Fruit fly (Drosophila melanogaster) whole organism, prepupa: ENCODE results near the gene CG11151.

Experiments used
- CG10669 ChIP-seq: fragments of 200-800 bp; sonication (Bioruptor generic); optimal IDR thresholded peaks from 3 replicates; lab custom pipeline; 2018; ENCODE audit warnings: missing biosample characterization, mild to moderate bottlenecking, missing genetic modification characterization, moderate library complexity
- CG11294 ChIP-seq: fragments of 200-800 bp; sonication (Bioruptor generic); IDR thresholded peaks from 2 replicates; pipeline ENCODE4 v1.3.6; 2022; ENCODE audit warnings: missing biosample characterization, missing genetic modification characterization
- CG11762 ChIP-seq: fragments of 200-800 bp; sonication (Bioruptor generic); optimal IDR thresholded peaks from 3 replicates; lab custom pipeline; 2016; ENCODE audit warnings: missing biosample characterization, missing genetic modification characterization; ENCODE audit not compliant: insufficient read depth
- CG15336 ChIP-seq: fragments of 200-800 bp; sonication (Bioruptor generic); IDR thresholded peaks from 2 replicates; pipeline ENCODE4 v1.3.6; 2022; ENCODE audit warnings: missing biosample characterization, missing genetic modification characterization
- CG1621 ChIP-seq: fragments of 200-800 bp; sonication (Bioruptor generic); optimal IDR thresholded peaks from 3 replicates; lab custom pipeline; 2018; ENCODE audit warnings: missing biosample characterization, mild to moderate bottlenecking, missing genetic modification characterization
- CG3032 ChIP-seq: fragments of 200-800 bp; optimal IDR thresholded peaks from 2 replicates; lab custom pipeline; 2019; ENCODE audit warnings: missing biosample characterization, mild to moderate bottlenecking, missing genetic modification characterization, moderate library complexity
- CG31627 ChIP-seq: fragments of 200-800 bp; sonication (Bioruptor generic); optimal IDR thresholded peaks from 3 replicates; lab custom pipeline; 2016; ENCODE audit warnings: missing biosample characterization, missing genetic modification characterization
- CG32006 ChIP-seq: fragments of 200-800 bp; sonication (Bioruptor generic); optimal IDR thresholded peaks from 3 replicates; lab custom pipeline; 2017; ENCODE audit warnings: missing biosample characterization, mild to moderate bottlenecking, missing genetic modification characterization
- CG34406 ChIP-seq: fragments of 200-800 bp; sonication (Bioruptor generic); optimal IDR thresholded peaks from 3 replicates; lab custom pipeline; 2016; ENCODE audit warnings: missing biosample characterization, missing genetic modification characterization
- CG3919 ChIP-seq: fragments of 200-800 bp; sonication (Bioruptor generic); optimal IDR thresholded peaks from 3 replicates; lab custom pipeline; 2016; ENCODE audit warnings: missing biosample characterization, missing genetic modification characterization
- CG6163 ChIP-seq: fragments of 200-800 bp; sonication (Bioruptor generic); IDR thresholded peaks from 3 replicates; pipeline ENCODE4 v1.3.6; 2022; ENCODE audit warnings: missing biosample characterization, missing genetic modification characterization
- CG6276 ChIP-seq: fragments of 200-800 bp; sonication (Bioruptor generic); optimal IDR thresholded peaks from 2 replicates; lab custom pipeline; 2017; ENCODE audit warnings: missing biosample characterization, mild to moderate bottlenecking, missing genetic modification characterization
- CG6808 ChIP-seq: fragments of 200-800 bp; sonication (Bioruptor generic); optimal IDR thresholded peaks from 3 replicates; lab custom pipeline; 2017; ENCODE audit warnings: missing biosample characterization, missing genetic modification characterization, mild to moderate bottlenecking, moderate library complexity, missing genetic modification reagents
- CG6854 ChIP-seq: fragments of 200-800 bp; sonication (Bioruptor generic); optimal IDR thresholded peaks from 2 replicates; lab custom pipeline; 2017; ENCODE audit warnings: missing biosample characterization, mild to moderate bottlenecking, missing genetic modification characterization
- CG7368 ChIP-seq: fragments of 200-800 bp; sonication (Bioruptor generic); optimal IDR thresholded peaks from 3 replicates; lab custom pipeline; 2016; ENCODE audit warnings: missing biosample characterization, missing genetic modification characterization
- CG8319 ChIP-seq: fragments of 200-800 bp; sonication (Bioruptor generic); optimal IDR thresholded peaks from 3 replicates; lab custom pipeline; 2016; ENCODE audit warnings: missing biosample characterization, missing genetic modification characterization
- CG8632 ChIP-seq: fragments of 200-800 bp; sonication (Bioruptor generic); optimal IDR thresholded peaks from 3 replicates; lab custom pipeline; 2016; ENCODE audit warnings: missing biosample characterization, missing genetic modification characterization
- CG9139 ChIP-seq: fragments of 200-800 bp; sonication (Bioruptor generic); optimal IDR thresholded peaks from 3 replicates; lab custom pipeline; 2017; ENCODE audit warnings: missing biosample characterization, mild to moderate bottlenecking, missing genetic modification characterization
- Eip75B ChIP-seq: fragments of 200-800 bp; sonication (Bioruptor generic); optimal IDR thresholded peaks from 3 replicates; lab custom pipeline; 2016; ENCODE audit warnings: missing biosample characterization, missing genetic modification characterization
- Eip93F ChIP-seq: fragments of 200-800 bp; sonication (Bioruptor generic); optimal IDR thresholded peaks from 2 replicates; lab custom pipeline; 2016; ENCODE audit warnings: missing biosample characterization, mild to moderate bottlenecking, missing genetic modification characterization
- Ets21C ChIP-seq: fragments of 200-800 bp; sonication (Bioruptor generic); optimal IDR thresholded peaks from 3 replicates; lab custom pipeline; 2016; ENCODE audit warnings: missing biosample characterization, missing genetic modification characterization
- Ets96B ChIP-seq: fragments of 200-800 bp; optimal IDR thresholded peaks from 2 replicates; lab custom pipeline; 2019; ENCODE audit warnings: missing biosample characterization, mild to moderate bottlenecking, missing genetic modification characterization, moderate library complexity
- Gug ChIP-seq: fragments of 200-800 bp; sonication (Bioruptor generic); IDR thresholded peaks from 2 replicates; pipeline ENCODE4 v1.3.6; 2022; ENCODE audit warnings: missing biosample characterization, missing genetic modification characterization
- Hr39 ChIP-seq: fragments of 200-800 bp; sonication (Bioruptor generic); optimal IDR thresholded peaks from 2 replicates; lab custom pipeline; 2016; ENCODE audit warnings: missing biosample characterization, missing genetic modification characterization
- Hr4 ChIP-seq: fragments of 200-800 bp; sonication (Bioruptor generic); optimal IDR thresholded peaks from 3 replicates; lab custom pipeline; 2016; ENCODE audit warnings: missing biosample characterization, missing genetic modification characterization
- OdsH ChIP-seq: fragments of 200-800 bp; sonication (Bioruptor generic); optimal IDR thresholded peaks from 3 replicates; lab custom pipeline; 2016; ENCODE audit warnings: missing biosample characterization, missing genetic modification characterization
- Smox ChIP-seq: fragments of 200-800 bp; sonication (Bioruptor generic); optimal IDR thresholded peaks from 3 replicates; lab custom pipeline; 2016; ENCODE audit warnings: missing biosample characterization, missing genetic modification characterization
- Sox102F ChIP-seq: fragments of 200-800 bp; sonication (Bioruptor generic); optimal IDR thresholded peaks from 2 replicates; lab custom pipeline; 2016; ENCODE audit warnings: missing biosample characterization, mild to moderate bottlenecking, missing genetic modification characterization
- Sox15 ChIP-seq: fragments of 200-800 bp; sonication (Bioruptor generic); optimal IDR thresholded peaks from 3 replicates; lab custom pipeline; 2016; ENCODE audit warnings: missing biosample characterization, missing genetic modification characterization
- dac ChIP-seq: fragments of 200-800 bp; sonication (Bioruptor generic); optimal IDR thresholded peaks from 2 replicates; lab custom pipeline; 2017; ENCODE audit warnings: missing biosample characterization, mild to moderate bottlenecking, missing genetic modification characterization
- eg ChIP-seq: fragments of 200-800 bp; sonication (Bioruptor generic); IDR thresholded peaks from 3 replicates; pipeline ENCODE4 v1.3.6; 2022; ENCODE audit warnings: missing biosample characterization, missing genetic modification characterization
- esn ChIP-seq: fragments of 200-800 bp; sonication (Bioruptor generic); optimal IDR thresholded peaks from 2 replicates; lab custom pipeline; 2016; ENCODE audit warnings: missing biosample characterization, mild to moderate bottlenecking, missing genetic modification characterization, moderate library complexity
- fd59A ChIP-seq: fragments of 200-800 bp; sonication (Bioruptor generic); optimal IDR thresholded peaks from 2 replicates; lab custom pipeline; 2017; ENCODE audit warnings: missing biosample characterization, mild to moderate bottlenecking, missing genetic modification characterization, missing genetic modification reagents
- fd85E ChIP-seq: fragments of 200-800 bp; sonication (Bioruptor generic); optimal IDR thresholded peaks from 3 replicates; lab custom pipeline; 2016; ENCODE audit warnings: missing biosample characterization, missing genetic modification characterization
- lz ChIP-seq: fragments of 200-800 bp; sonication (Bioruptor generic); optimal IDR thresholded peaks from 3 replicates; lab custom pipeline; 2016; ENCODE audit warnings: missing biosample characterization, missing genetic modification characterization
- net ChIP-seq: fragments of 200-800 bp; sonication (Bioruptor generic); optimal IDR thresholded peaks from 3 replicates; lab custom pipeline; 2016; ENCODE audit warnings: missing biosample characterization, missing genetic modification characterization
- pdm3 ChIP-seq: fragments of 200-800 bp; sonication (Bioruptor generic); optimal IDR thresholded peaks from 3 replicates; lab custom pipeline; 2016; ENCODE audit warnings: missing biosample characterization, missing genetic modification characterization
- svp ChIP-seq: fragments of 200-800 bp; sonication (Bioruptor generic); peaks from one replicate; lab custom pipeline; 2016; ENCODE audit warnings: missing biosample characterization, missing genetic modification characterization
- topi ChIP-seq: fragments of 200-800 bp; sonication (Bioruptor generic); optimal IDR thresholded peaks from 3 replicates; lab custom pipeline; 2016; ENCODE audit warnings: missing biosample characterization, missing genetic modification characterization

Gene CG11151

DNA sequence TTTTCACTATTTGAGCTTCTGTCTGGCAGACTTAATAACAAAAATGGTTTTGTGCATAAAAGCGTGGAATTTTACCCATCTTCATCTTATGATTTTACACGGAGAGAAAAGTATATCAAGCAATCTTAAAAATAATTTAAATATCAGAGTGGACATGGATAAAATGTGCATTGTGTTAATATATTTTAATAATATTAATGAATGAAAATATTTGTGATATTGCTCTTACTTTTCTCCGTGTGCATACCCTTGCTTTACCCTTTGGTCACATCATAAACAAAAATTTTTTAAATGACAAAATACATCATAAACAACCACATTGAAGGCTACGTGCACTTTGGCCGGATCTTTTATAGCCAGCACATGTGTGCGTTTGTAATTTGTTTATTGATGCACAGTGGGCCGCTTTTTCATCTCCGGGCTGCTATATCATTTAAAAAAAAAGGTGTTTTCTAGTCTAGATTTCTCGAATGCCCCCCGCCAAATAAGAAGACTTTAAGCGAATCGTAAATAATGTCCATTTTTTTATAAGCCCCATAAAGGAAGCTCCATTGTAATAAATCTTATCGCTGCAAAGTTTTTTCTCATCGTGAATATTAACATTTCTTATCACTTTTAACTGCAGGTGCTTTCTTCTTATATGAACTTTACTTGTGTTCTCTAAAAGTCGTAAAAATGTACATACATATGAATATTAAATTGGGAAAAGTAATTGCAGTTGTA lies 25.0 kb downstream of the CG11151 start (continued):
- TF ChIP-seq Smox (GFP tag; lab: Kevin White, UChicago) (peak; percentile 31), dac (GFP tag; lab: Kevin White, UChicago) (no peak), pdm3 (GFP tag; lab: Kevin White, UChicago) (peak; percentile 54), CG3032 (tag; lab: Kevin White, UChicago) (peak; percentile 28), CG8632 (no peak), CG15336 (GFP tag; lab: Robert Waterston, UW) (peak; percentile 75), CG6163 (peak; percentile 67; the same call in 1 of the 3 replicates), CG11294 (GFP tag; lab: Robert Waterston, UW) (no peak), fd85E (GFP tag; lab: Kevin White, UChicago) (no peak), OdsH (GFP tag; lab: Kevin White, UChicago) (peak; percentile 60)
- TF ChIP-seq, all 60 proteins: peak for 35

DNA sequence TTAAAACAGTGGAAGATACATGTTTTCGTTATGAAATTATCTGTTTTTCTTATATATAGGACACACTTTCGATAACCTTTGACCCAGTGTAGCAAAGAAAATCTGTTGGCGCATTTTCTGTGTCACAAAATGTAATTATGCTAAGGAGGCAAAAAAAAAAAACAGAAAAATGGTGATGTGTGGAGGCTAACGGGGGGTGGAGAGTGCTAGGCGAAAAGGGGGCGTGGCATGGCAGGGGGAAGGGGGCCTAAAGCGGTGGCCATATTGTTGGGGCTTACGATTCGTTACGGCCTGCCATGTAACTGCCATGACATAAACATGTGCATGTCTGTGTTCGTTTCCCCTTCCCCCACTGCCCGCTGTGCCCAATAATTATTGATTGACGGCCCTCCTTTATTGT lies 25.7 kb downstream of the CG11151 start:
- TF ChIP-seq svp (GFP tag; lab: Kevin White, UChicago) (peak; percentile 44), eg (GFP tag; lab: Robert Waterston, UW) (no peak), Hr4 (GFP tag; lab: Kevin White, UChicago) (no peak), Hr39 (GFP tag; lab: Kevin White, UChicago) (no peak)

dm6 chrX:13766495-13766894 lies 27.0 kb downstream of the CG11151 start:
- peak; percentile 39 for TF ChIP-seq svp (GFP tag; lab: Kevin White, UChicago)
- no peak for TF ChIP-seq Eip93F (GFP tag; lab: Kevin White, UChicago)

DNA sequence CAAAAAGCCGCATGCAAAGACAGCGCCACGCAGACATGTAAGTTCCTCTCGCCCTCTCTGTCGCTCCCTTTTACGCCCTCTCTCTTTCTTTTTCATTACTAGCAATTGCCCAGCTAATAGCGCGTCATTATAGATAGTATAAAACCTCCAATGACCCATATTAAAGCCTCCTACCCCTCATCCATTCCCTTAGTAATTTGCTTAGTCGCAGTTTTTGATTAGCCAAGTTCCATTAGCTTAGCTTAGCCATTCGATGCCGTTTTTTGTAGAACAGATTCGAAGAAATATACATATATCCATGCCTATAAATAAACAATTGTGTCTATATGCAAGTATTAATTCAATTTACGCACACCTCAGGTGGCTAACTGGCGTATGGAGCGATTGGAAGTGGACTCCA lies 31.2 kb downstream of the CG11151 start:
- no peak for TF ChIP-seq CG6854 (GFP tag; lab: Kevin White, UChicago)
- no peak for TF ChIP-seq Sox102F (GFP tag; lab: Kevin White, UChicago)
- TF ChIP-seq Eip75B (GFP tag; lab: Kevin White, UChicago) = no peak
- TF ChIP-seq CG32006 (GFP tag; lab: Kevin White, UChicago) = no peak
- TF ChIP-seq CG10669 = no peak

- no peak for TF ChIP-seq CG9139 (GFP tag; lab: Kevin White, UChicago)
- TF ChIP-seq CG1621 (tag; lab: Kevin White, UChicago) = no peak
- TF ChIP-seq esn (GFP tag; lab: Kevin White, UChicago) = no peak
- TF ChIP-seq Gug (GFP tag; lab: Robert Waterston, UW) = no peak
- no peak for TF ChIP-seq CG6854 (GFP tag; lab: Kevin White, UChicago)
- no peak for TF ChIP-seq Hr4 (GFP tag; lab: Kevin White, UChicago)
- no peak for TF ChIP-seq OdsH (GFP tag; lab: Kevin White, UChicago)
- TF ChIP-seq CG31627 = no peak
- TF ChIP-seq CG6808 = no peak
- no peak for TF ChIP-seq pdm3 (GFP tag; lab: Kevin White, UChicago)
- no peak for TF ChIP-seq CG15336 (GFP tag; lab: Robert Waterston, UW)
- TF ChIP-seq Eip93F (GFP tag; lab: Kevin White, UChicago) = no peak
- no peak for TF ChIP-seq topi (GFP tag; lab: Kevin White, UChicago)
- TF ChIP-seq CG8319 (GFP tag; lab: Kevin White, UChicago) = no peak
- TF ChIP-seq CG10669 = no peak
- no peak for TF ChIP-seq lz
- TF ChIP-seq fd59A (GFP tag; lab: Kevin White, UChicago) = no peak
- no peak for TF ChIP-seq CG6163
- no peak for TF ChIP-seq Sox102F (GFP tag; lab: Kevin White, UChicago)
Measured at dm6 chrX:13778568-13778967, 39.0 kb downstream of the CG11151 start.

DNA sequence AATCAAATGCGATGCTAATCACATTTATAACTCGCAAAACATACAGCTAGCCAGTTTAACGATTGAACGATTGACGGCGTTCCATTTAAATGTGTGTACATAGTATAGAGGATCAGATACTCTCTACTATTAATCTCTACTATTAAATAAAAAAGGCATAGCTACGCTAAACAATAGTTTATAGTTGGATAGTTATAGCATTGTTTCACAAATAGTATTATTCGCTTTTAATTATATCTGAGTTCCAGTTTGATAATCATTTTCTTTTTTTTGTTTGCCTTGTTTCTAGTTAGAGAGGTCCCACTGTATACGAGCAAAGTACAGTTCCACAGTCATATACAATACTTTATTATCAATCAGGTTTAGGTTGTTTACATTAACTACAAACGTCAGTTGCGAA lies 40.2 kb downstream of the CG11151 start:
- no peak for TF ChIP-seq OdsH (GFP tag; lab: Kevin White, UChicago)
- no peak for TF ChIP-seq CG1621 (tag; lab: Kevin White, UChicago)
- no peak for TF ChIP-seq CG8319 (GFP tag; lab: Kevin White, UChicago)
- TF ChIP-seq Sox15 (GFP tag; lab: Kevin White, UChicago) = no peak
- TF ChIP-seq Ets96B (tag; lab: Kevin White, UChicago) = no peak
- TF ChIP-seq CG3919 (GFP tag; lab: Kevin White, UChicago) = no peak
- TF ChIP-seq CG34406 (GFP tag; lab: Kevin White, UChicago) = no peak
- TF ChIP-seq esn (GFP tag; lab: Kevin White, UChicago) = no peak
- no peak for TF ChIP-seq net
- peak; percentile 39 for TF ChIP-seq CG10669
- no peak for TF ChIP-seq Eip75B (GFP tag; lab: Kevin White, UChicago)
- TF ChIP-seq CG6163 = no peak
- TF ChIP-seq CG7368 (GFP tag; lab: Kevin White, UChicago) = no peak
- TF ChIP-seq Smox (GFP tag; lab: Kevin White, UChicago) = no peak
- peak; percentile 83 for TF ChIP-seq CG6276 (GFP tag; lab: Kevin White, UChicago)
- TF ChIP-seq Ets21C (GFP tag; lab: Kevin White, UChicago) = no peak
- TF ChIP-seq Hr39 (GFP tag; lab: Kevin White, UChicago) = no peak
- no peak for TF ChIP-seq CG11762 (GFP tag; lab: Kevin White, UChicago)
